Fruit fly (Drosophila melanogaster): ENCODE data around the gene Mesh1.

Mesh1 gene

dm6 chr3R:29153197-29153644, 49.1 kb downstream of the Mesh1 start, which contains the start of the genes Slbp and Rpn2 (continued):
- TF ChIP-seq CG15269 (tag; optimal IDR thresholded peaks at IDR 0.05) (no peak), sug (tag; optimal IDR thresholded peaks at IDR 0.05) (peak; percentile 42), sens-2 (GFP tag; IDR thresholded peaks at IDR 0.05) (no peak), br (optimal IDR thresholded peaks at IDR 0.05) (no peak), pita (GFP tag; optimal IDR thresholded peaks at IDR 0.05) (no peak), D19B (GFP tag; optimal IDR thresholded peaks at IDR 0.05) (no peak), Bgb (GFP tag; IDR thresholded peaks at IDR 0.05; ENCODE audit: partially characterized antibody) (peak; percentile 95), pros (GFP tag; optimal IDR thresholded peaks at IDR 0.05) (no peak), ewg (GFP tag; optimal IDR thresholded peaks at IDR 0.05) (peak; percentile 74), Ptx1 (GFP tag; IDR thresholded peaks at IDR 0.05) (no peak), Ets65A (GFP tag) (peak; percentile 89), Nf-YB (GFP tag; optimal IDR thresholded peaks at IDR 0.05) (no peak), CG3726 (GFP tag; IDR thresholded peaks at IDR 0.05) (no peak), CG8388 (GFP tag; optimal IDR thresholded peaks at IDR 0.05) (no peak), her (GFP tag; optimal IDR thresholded peaks at IDR 0.05) (peak; percentile 41), Camta (GFP tag; optimal IDR thresholded peaks at IDR 0.05) (peak; percentile 3), GATAe (GFP tag; conservative IDR thresholded peaks at IDR 0.05) (no peak), maf-S (GFP tag; optimal IDR thresholded peaks at IDR 0.05) (peak; percentile 68), ac (GFP tag; optimal IDR thresholded peaks at IDR 0.05) (no peak), CoRest (tag; optimal IDR thresholded peaks at IDR 0.05) (peak; percentile 50), CG15696 (tag; optimal IDR thresholded peaks at IDR 0.05) (no peak), NC2α (GFP tag; optimal IDR thresholded peaks at IDR 0.05) (no peak), Fer3 (tag; optimal IDR thresholded peaks at IDR 0.05) (peak; percentile 17), fd64A (GFP tag; optimal IDR thresholded peaks at IDR 0.05) (no peak), CG2129 (GFP tag; IDR thresholded peaks at IDR 0.05; ENCODE audit: partially characterized antibody) (peak; percentile 93), chn (GFP tag; optimal IDR thresholded peaks at IDR 0.05) (peak; percentile 43), gt (GFP tag; IDR thresholded peaks at IDR 0.05) (no peak), Oli (tag; optimal IDR thresholded peaks at IDR 0.05) (no peak), gcm2 (GFP tag; optimal IDR thresholded peaks at IDR 0.05) (no peak), Hmx (GFP tag; optimal IDR thresholded peaks at IDR 0.05) (no peak), CG17612 (GFP tag; IDR thresholded peaks at IDR 0.05) (no peak), h (optimal IDR thresholded peaks at IDR 0.05) (no peak), Usf (GFP tag; optimal IDR thresholded peaks at IDR 0.05) (no peak), B-H2 (GFP tag; optimal IDR thresholded peaks at IDR 0.05) (peak; percentile 62), tgo (GFP tag; IDR thresholded peaks at IDR 0.05) (no peak), sd (tag; optimal IDR thresholded peaks at IDR 0.05) (no peak), CG11696 (GFP tag; IDR thresholded peaks at IDR 0.05) (no peak), al (GFP tag; IDR thresholded peaks at IDR 0.05) (no peak), insv (GFP tag; optimal IDR thresholded peaks at IDR 0.05) (peak in 1 of 2 experiments; percentile 69), crol (GFP tag; IDR thresholded peaks at IDR 0.05) (no peak), ERR (GFP tag; optimal IDR thresholded peaks at IDR 0.05) (peak; percentile 70), cas (GFP tag; IDR thresholded peaks at IDR 0.05) (no peak), CG2875 (GFP tag; optimal IDR thresholded peaks at IDR 0.05) (no peak), CG12236 (GFP tag; optimal IDR thresholded peaks at IDR 0.05) (peak; percentile 10), CG13624 (GFP tag; optimal IDR thresholded peaks at IDR 0.05) (peak; percentile 62), trem (tag; optimal IDR thresholded peaks at IDR 0.05) (peak; percentile 91), stc (GFP tag; IDR thresholded peaks at IDR 0.05) (no peak), CG1832 (GFP tag; optimal IDR thresholded peaks at IDR 0.05) (no peak), CG4820 (GFP tag; optimal IDR thresholded peaks at IDR 0.05) (peak; percentile 10), emc (GFP tag; optimal IDR thresholded peaks at IDR 0.05) (no peak), CG8281 (tag; optimal IDR thresholded peaks at IDR 0.05) (no peak), exex (tag; optimal IDR thresholded peaks at IDR 0.05) (peak; percentile 30), nerfin-2 (GFP tag; IDR thresholded peaks at IDR 0.05; ENCODE audit: partially characterized antibody) (peak; percentile 79)
